Worm (Caenorhabditis elegans) whole organism, early embryonic: ENCODE data around the gene F56D5.3.

ENCODE experiments used
- B0310.2 ChIP-seq: sonication (generic microtip); optimal IDR thresholded peaks from 2 replicates; lab custom pipeline; 2016; ENCODE audit warnings: mild to moderate bottlenecking, missing genetic modification characterization, missing compliant biosample characterization
- F13C5.2 ChIP-seq: sonication (generic microtip); optimal IDR thresholded peaks from 2 replicates; lab custom pipeline; 2017; ENCODE audit warnings: mild to moderate bottlenecking, missing genetic modification characterization, inconsistent platforms, missing compliant biosample characterization
- aly-1 ChIP-seq: sonication (generic microtip); optimal IDR thresholded peaks from 2 replicates; lab custom pipeline; 2016; ENCODE audit warnings: missing genetic modification characterization, missing compliant biosample characterization
- ama-1 ChIP-seq: fragments of 150-350 bp; optimal IDR thresholded peaks from 2 replicates; lab custom pipeline; 2014
- ceh-36 ChIP-seq: sonication (generic microtip); optimal IDR thresholded peaks from 2 replicates; lab custom pipeline; 2016; ENCODE audit warnings: missing genetic modification characterization, inconsistent platforms, missing compliant biosample characterization
- flt-1 ChIP-seq: fragments of 200-800 bp; sonication (Bioruptor generic); IDR thresholded peaks from 2 replicates; pipeline ENCODE4 v1.3.6; 2022; ENCODE audit warnings: missing genetic modification characterization, missing compliant biosample characterization
- hnd-1 ChIP-seq: sonication (generic microtip); optimal IDR thresholded peaks from 2 replicates; lab custom pipeline; 2016; ENCODE audit warnings: missing genetic modification characterization, missing compliant biosample characterization
- tbx-37 ChIP-seq: fragments of 200-800 bp; sonication (Bioruptor generic); conservative IDR thresholded peaks from 2 replicates; pipeline ENCODE4 v1.3.6; 2022; ENCODE audit warnings: missing genetic modification reagents, missing genetic modification characterization, missing compliant biosample characterization

DNA sequence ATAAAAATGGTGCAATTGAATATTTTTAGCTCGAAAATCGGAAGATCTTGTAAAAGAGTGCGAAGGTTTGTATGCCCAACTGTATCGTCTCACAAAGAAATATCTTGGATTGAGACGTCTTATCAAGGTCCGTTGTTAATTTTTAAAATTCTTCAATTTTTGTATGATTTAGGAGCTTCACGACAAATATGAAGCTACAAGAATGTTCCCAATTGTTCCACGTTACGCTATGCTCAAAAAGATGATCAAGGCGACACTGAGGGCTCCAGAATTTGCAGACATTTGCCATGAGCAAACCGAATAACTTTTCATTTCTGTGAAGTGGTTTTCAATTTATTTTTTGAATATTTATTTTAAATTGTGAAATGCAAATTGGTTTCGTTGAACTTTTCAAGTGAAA is 41.4 kb downstream of the F56D5.3 start:
- TF ChIP-seq F13C5.2 (tag; lab: Kevin White, UChicago) (no peak), tbx-37 (GFP tag; lab: Robert Waterston, UW) (no peak), B0310.2 (tag; lab: Kevin White, UChicago) (no peak), ceh-36 (tag; lab: Kevin White, UChicago) (no peak), ama-1 (lab: Kevin White, UChicago) (no peak), aly-1 (tag; lab: Kevin White, UChicago) (no peak), hnd-1 (no peak), flt-1 (GFP tag; lab: Robert Waterston, UW) (no peak)
